Worm (Caenorhabditis elegans) whole organism, early embryonic: ENCODE measurements around the gene eel-1.

Source experiments
- aly-1 ChIP-seq: sonication (generic microtip); optimal IDR thresholded peaks from 2 replicates; lab custom pipeline; 2016; ENCODE audit warnings: missing genetic modification characterization, missing compliant biosample characterization
- ama-1 ChIP-seq: fragments of 150-350 bp; optimal IDR thresholded peaks from 2 replicates; lab custom pipeline; 2014
- ets-7 ChIP-seq: sonication (generic microtip); optimal IDR thresholded peaks from 2 replicates; lab custom pipeline; 2016; ENCODE audit warnings: missing genotype, missing genetic modification characterization, missing compliant biosample characterization
- flt-1 ChIP-seq: fragments of 200-800 bp; sonication (Bioruptor generic); IDR thresholded peaks from 2 replicates; pipeline ENCODE4 v1.3.6; 2022; ENCODE audit warnings: missing genetic modification characterization, missing compliant biosample characterization
- pes-1 ChIP-seq: fragments of 200-800 bp; sonication (Bioruptor generic); IDR thresholded peaks from 2 replicates; pipeline ENCODE4 v1.3.6; 2022; ENCODE audit warnings: missing genetic modification reagents, missing genetic modification characterization, missing compliant biosample characterization
- sea-1 ChIP-seq: fragments of 200-800 bp; sonication (Bioruptor generic); conservative IDR thresholded peaks from 2 replicates; pipeline ENCODE4 v1.3.6; 2022; ENCODE audit warnings: missing genetic modification characterization, missing compliant biosample characterization

DNA sequence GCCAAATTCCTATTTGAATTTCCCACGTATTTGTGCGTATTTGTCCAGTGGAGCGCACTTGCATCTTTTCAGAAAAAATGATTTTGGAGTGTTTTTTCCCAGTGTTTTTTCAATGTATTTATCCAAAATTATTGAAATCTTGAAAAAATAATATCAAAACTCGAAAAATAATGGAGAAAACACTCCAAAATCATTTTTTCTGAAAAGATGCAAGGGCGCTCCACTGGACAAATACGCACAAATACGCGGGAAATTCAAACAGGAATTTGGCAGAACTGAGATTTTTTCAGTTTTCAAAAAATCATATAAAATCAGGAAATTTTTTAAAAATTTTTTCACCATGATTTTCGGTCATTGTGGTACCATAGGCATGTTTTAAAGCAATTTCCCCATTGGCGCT lies 38.3 kb downstream of the eel-1 start:
- TF ChIP-seq ama-1 (lab: Kevin White, UChicago) (no peak), flt-1 (no peak), pes-1 (no peak), ets-7 (tag; lab: Kevin White, UChicago) (no peak), aly-1 (tag; lab: Kevin White, UChicago) (no peak), sea-1 (no peak)
